Worm (Caenorhabditis elegans): ENCODE measurements around the gene fbxc-44.

DNA sequence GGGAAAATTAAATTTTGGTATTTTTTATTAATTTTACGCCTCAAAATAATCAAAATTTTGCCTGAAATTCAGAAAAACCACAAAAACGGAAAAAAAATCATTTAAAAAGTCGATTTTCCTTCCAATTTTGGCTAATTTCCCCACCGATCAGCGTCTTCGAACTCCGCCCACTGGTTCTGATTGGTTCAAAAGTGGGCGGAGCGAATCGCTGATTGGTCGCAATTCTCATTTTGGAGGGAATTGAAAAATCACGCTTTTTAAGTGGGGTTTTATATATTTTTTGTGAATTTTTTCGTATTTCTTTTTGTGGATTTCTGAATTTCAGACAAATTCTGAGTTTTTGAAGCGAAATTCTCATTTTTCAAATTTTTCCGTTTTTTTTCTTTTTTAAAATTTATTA lies 49.4 kb upstream of the fbxc-44 start:
- TF ChIP-seq fos-1 (tag; optimal IDR thresholded peaks at IDR 0.05) (no peak), unc-55 (GFP tag; optimal IDR thresholded peaks at IDR 0.05) (no peak), nhr-237 (tag; optimal IDR thresholded peaks at IDR 0.05) (no peak), ama-1 (optimal IDR thresholded peaks at IDR 0.05) (no peak), lin-13 (GFP tag; optimal IDR thresholded peaks at IDR 0.05) (no peak)
